Fruit fly (Drosophila melanogaster) S2 (cell line): ENCODE results near the gene Ser12.

ENCODE experiments used
- CG8478 ChIP-seq: fragments of >200 bp; optimal IDR thresholded peaks from 2 replicates; lab custom pipeline; 2018
- CTCF ChIP-seq, 2 experiments: fragments of >200 bp; optimal IDR thresholded peaks; 2 replicates each; lab custom pipeline; 2018

DNA sequence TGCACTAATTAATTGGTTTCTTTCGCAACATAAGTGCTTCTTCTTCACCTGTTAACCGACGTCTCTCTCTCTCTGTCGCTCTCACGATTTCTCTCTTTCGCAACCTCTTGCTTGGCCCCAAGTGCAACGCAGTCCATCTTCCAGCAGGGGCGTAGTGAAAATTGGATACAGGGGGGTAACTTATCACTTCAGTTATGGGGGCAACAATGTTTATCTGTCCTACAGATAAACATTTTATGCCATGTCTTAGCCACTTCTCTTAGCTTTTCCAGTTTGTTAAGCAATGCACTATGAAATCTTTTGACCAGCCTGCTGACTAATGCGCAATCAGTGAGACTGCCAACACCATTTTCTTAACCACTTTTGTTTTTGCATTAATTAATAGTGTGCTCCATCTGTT is 23.8 kb downstream of the Ser12 start:
- TF ChIP-seq CG8478 (lab: Kevin White, UChicago), result no peak
- TF ChIP-seq CTCF (optimal IDR thresholded peaks at IDR 0.05; lab: Kevin White, UChicago), result no peak
